Worm (Caenorhabditis elegans) whole organism, late embryonic: ENCODE measurements around the gene nhr-17.
A peak's percentile ranks its signal among the peaks of the same experiment; 100 is the strongest.

Source experiments
- C38D4.7 ChIP-seq: fragments of 200-800 bp; sonication (Bioruptor generic); optimal IDR thresholded peaks from 2 replicates; lab custom pipeline; 2018; ENCODE audit warnings: mild to moderate bottlenecking, missing genetic modification characterization, moderate library complexity, missing compliant biosample characterization
- F13H6.1 ChIP-seq: sonication (generic microtip); optimal IDR thresholded peaks from 2 replicates; lab custom pipeline; 2016; ENCODE audit warnings: missing genetic modification characterization, missing compliant biosample characterization
- K09A11.1 ChIP-seq: sonication (generic microtip); optimal IDR thresholded peaks from 2 replicates; lab custom pipeline; 2017; ENCODE audit warnings: antibody characterized with exemption, mild to moderate bottlenecking, missing genetic modification characterization, missing compliant biosample characterization; ENCODE audit not compliant: insufficient read depth
- T23F11.4 ChIP-seq: fragments of 200-800 bp; sonication (Bioruptor generic); optimal IDR thresholded peaks from 2 replicates; lab custom pipeline; 2018; ENCODE audit warnings: mild to moderate bottlenecking, missing genetic modification characterization, missing compliant biosample characterization
- Y22D7AL.16 ChIP-seq: sonication (generic microtip); optimal IDR thresholded peaks from 2 replicates; lab custom pipeline; 2016; ENCODE audit warnings: missing genetic modification characterization, missing compliant biosample characterization
- ahr-1 ChIP-seq: sonication (generic microtip); optimal IDR thresholded peaks from 2 replicates; lab custom pipeline; 2016; ENCODE audit warnings: missing genetic modification characterization, missing compliant biosample characterization
- ama-1 ChIP-seq: fragments of 150-350 bp; optimal IDR thresholded peaks from 2 replicates; lab custom pipeline; 2014
- ceh-14 ChIP-seq: sonication (generic microtip); optimal IDR thresholded peaks from 2 replicates; lab custom pipeline; 2016; ENCODE audit warnings: missing genotype, missing genetic modification characterization, missing compliant biosample characterization
- ceh-19 ChIP-seq: fragments of 200-800 bp; sonication (Bioruptor generic); optimal IDR thresholded peaks from 2 replicates; lab custom pipeline; 2018; ENCODE audit warnings: mild to moderate bottlenecking, missing genetic modification characterization, missing compliant biosample characterization
- ceh-2 ChIP-seq: sonication (generic microtip); optimal IDR thresholded peaks from 2 replicates; lab custom pipeline; 2016; ENCODE audit warnings: missing genotype, missing genetic modification characterization, missing compliant biosample characterization
- ceh-24 ChIP-seq: sonication (generic microtip); optimal IDR thresholded peaks from 2 replicates; lab custom pipeline; 2016; ENCODE audit warnings: mild to moderate bottlenecking, missing genetic modification characterization, missing compliant biosample characterization
- ceh-31 ChIP-seq: sonication (generic microtip); optimal IDR thresholded peaks from 2 replicates; lab custom pipeline; 2016; ENCODE audit warnings: missing genetic modification characterization, missing compliant biosample characterization
- ceh-34 ChIP-seq: sonication (generic microtip); optimal IDR thresholded peaks from 2 replicates; lab custom pipeline; 2016; ENCODE audit warnings: mild to moderate bottlenecking, missing genetic modification characterization, missing compliant biosample characterization
- ceh-45 ChIP-seq: fragments of 200-800 bp; sonication (Bioruptor generic); IDR thresholded peaks from 2 replicates; pipeline ENCODE4 v1.3.6; 2022; ENCODE audit warnings: missing genetic modification reagents, missing genetic modification characterization, missing compliant biosample characterization
- ceh-48 ChIP-seq: sonication (generic microtip); optimal IDR thresholded peaks from 2 replicates; lab custom pipeline; 2016; ENCODE audit warnings: missing genetic modification characterization, inconsistent platforms, missing compliant biosample characterization
- ceh-6 ChIP-seq: fragments of 200-800 bp; sonication (Bioruptor generic); optimal IDR thresholded peaks from 2 replicates; lab custom pipeline; 2018; ENCODE audit warnings: mild to moderate bottlenecking, missing genetic modification characterization, missing compliant biosample characterization
- ceh-9 ChIP-seq: sonication (generic microtip); optimal IDR thresholded peaks from 2 replicates; lab custom pipeline; 2016; ENCODE audit warnings: mild to moderate bottlenecking, missing genetic modification characterization, inconsistent platforms, missing compliant biosample characterization
- che-1 ChIP-seq: sonication (generic microtip); optimal IDR thresholded peaks from 2 replicates; lab custom pipeline; 2016; ENCODE audit warnings: mild to moderate bottlenecking, missing genetic modification characterization, missing compliant biosample characterization
- dmd-4 ChIP-seq: sonication (generic microtip); optimal IDR thresholded peaks from 2 replicates; lab custom pipeline; 2016; ENCODE audit warnings: borderline replicate concordance, missing genetic modification characterization, missing compliant biosample characterization
- dve-1 ChIP-seq: sonication (generic microtip); optimal IDR thresholded peaks from 2 replicates; lab custom pipeline; 2017; ENCODE audit warnings: antibody characterized with exemption, mild to moderate bottlenecking, missing genetic modification characterization, missing compliant biosample characterization
- elt-2 ChIP-seq: sonication (generic microtip); optimal IDR thresholded peaks from 2 replicates; lab custom pipeline; 2016; ENCODE audit warnings: missing genetic modification reagents, missing genetic modification characterization, missing compliant biosample characterization
- ets-4 ChIP-seq: sonication (generic microtip); optimal IDR thresholded peaks from 2 replicates; lab custom pipeline; 2016; ENCODE audit warnings: missing genetic modification characterization, missing compliant biosample characterization
- fkh-10 ChIP-seq: fragments of 150-350 bp; optimal IDR thresholded peaks from 2 replicates; lab custom pipeline; 2014; ENCODE audit warnings: missing biosample characterization, missing genetic modification reagents, missing genetic modification characterization
- hlh-13 ChIP-seq: fragments of 200-800 bp; sonication (Bioruptor generic); optimal IDR thresholded peaks from 2 replicates; lab custom pipeline; 2018; ENCODE audit warnings: mild to moderate bottlenecking, missing genetic modification characterization, missing compliant biosample characterization
- hlh-30 ChIP-seq: sonication (generic microtip); optimal IDR thresholded peaks from 2 replicates; lab custom pipeline; 2017; ENCODE audit warnings: antibody characterized with exemption, missing genetic modification characterization, missing compliant biosample characterization; ENCODE audit not compliant: insufficient read depth
- hlh-6 ChIP-seq: sonication (generic microtip); optimal IDR thresholded peaks from 2 replicates; lab custom pipeline; 2016; ENCODE audit warnings: missing genotype, missing genetic modification characterization, missing compliant biosample characterization
- hlh-8 ChIP-seq: sonication (generic microtip); optimal IDR thresholded peaks from 2 replicates; lab custom pipeline; 2016; ENCODE audit warnings: missing genotype, missing genetic modification characterization, missing compliant biosample characterization
- lin-11 ChIP-seq: fragments of 200-800 bp; sonication (Bioruptor generic); optimal IDR thresholded peaks from 2 replicates; lab custom pipeline; 2018; ENCODE audit warnings: mild to moderate bottlenecking, missing genetic modification characterization, missing compliant biosample characterization
- madf-2 ChIP-seq: sonication (generic microtip); optimal IDR thresholded peaks from 2 replicates; lab custom pipeline; 2017; ENCODE audit warnings: missing genetic modification characterization, missing compliant biosample characterization
- nfya-1 ChIP-seq: sonication (generic microtip); optimal IDR thresholded peaks from 2 replicates; lab custom pipeline; 2017; ENCODE audit warnings: missing genetic modification characterization, mild to moderate bottlenecking, missing compliant biosample characterization, antibody characterized with exemption, moderate library complexity
- nhr-11 ChIP-seq: fragments of 150-350 bp; optimal IDR thresholded peaks from 2 replicates; lab custom pipeline; 2014; ENCODE audit warnings: missing biosample characterization, missing genetic modification characterization
- npax-4 ChIP-seq: sonication (generic microtip); optimal IDR thresholded peaks from 2 replicates; lab custom pipeline; 2016; ENCODE audit warnings: missing genetic modification characterization, missing compliant biosample characterization
- odd-2 ChIP-seq: sonication (generic microtip); optimal IDR thresholded peaks from 2 replicates; lab custom pipeline; 2017; ENCODE audit warnings: antibody characterized with exemption, mild to moderate bottlenecking, missing genetic modification characterization, missing compliant biosample characterization
- pag-3 ChIP-seq: sonication (generic microtip); optimal IDR thresholded peaks from 2 replicates; lab custom pipeline; 2016; ENCODE audit warnings: missing compliant biosample characterization, missing genetic modification characterization, borderline replicate concordance
- pax-1 ChIP-seq: fragments of 150-350 bp; optimal IDR thresholded peaks from 2 replicates; lab custom pipeline; 2014; ENCODE audit warnings: missing biosample characterization, missing genetic modification characterization
- sox-2 ChIP-seq: fragments of 200-800 bp; sonication (Bioruptor generic); IDR thresholded peaks from 2 replicates; pipeline ENCODE4 v1.3.6; 2022; ENCODE audit warnings: missing genetic modification reagents, missing genetic modification characterization, missing compliant biosample characterization
- sox-4 ChIP-seq: sonication (generic microtip); optimal IDR thresholded peaks from 2 replicates; lab custom pipeline; 2017; ENCODE audit warnings: mild to moderate bottlenecking, missing genetic modification characterization, inconsistent platforms, missing compliant biosample characterization
- tbx-2 ChIP-seq: sonication (generic microtip); optimal IDR thresholded peaks from 2 replicates; lab custom pipeline; 2016; ENCODE audit warnings: missing genetic modification characterization, missing compliant biosample characterization
- tbx-7 ChIP-seq: sonication (generic microtip); optimal IDR thresholded peaks from 2 replicates; lab custom pipeline; 2016; ENCODE audit warnings: missing genotype, missing genetic modification characterization, missing compliant biosample characterization
- ttx-3 ChIP-seq: sonication (generic microtip); optimal IDR thresholded peaks from 2 replicates; lab custom pipeline; 2016; ENCODE audit warnings: missing genetic modification reagents, missing genetic modification characterization, missing compliant biosample characterization
- unc-3 ChIP-seq, 2 experiments: fragments of 200-800 bp in 1 of 2; sonication (Bioruptor generic) in 1 of 2; sonication (generic microtip) in 1 of 2; conservative IDR thresholded peaks in 1 of 2; optimal IDR thresholded peaks in 1 of 2; 2 replicates each; pipeline versions ENCODE4 v1.3.6 to Lab custom; 2016 to 2022; ENCODE audit warnings: missing compliant biosample characterization in 2 of 2, missing genetic modification characterization in 2 of 2, missing genetic modification reagents in 1 of 2
- unc-42 ChIP-seq: sonication (generic microtip); optimal IDR thresholded peaks from 2 replicates; lab custom pipeline; 2016; ENCODE audit warnings: missing genotype, missing genetic modification characterization, missing compliant biosample characterization
- zip-5 ChIP-seq: sonication (generic microtip); optimal IDR thresholded peaks from 2 replicates; lab custom pipeline; 2016; ENCODE audit warnings: missing genetic modification characterization, missing compliant biosample characterization
- ztf-16 ChIP-seq: sonication (generic microtip); optimal IDR thresholded peaks from 2 replicates; lab custom pipeline; 2017; ENCODE audit warnings: missing genetic modification characterization, missing compliant biosample characterization

nhr-17 gene

ce11 chrX:12688632-12689031 is 21.0 kb upstream of the nhr-17 start:
- TF ChIP-seq T23F11.4 (GFP tag; lab: Kevin White, UChicago) (no peak), fkh-10 (GFP tag; lab: Kevin White, UChicago) (no peak), ztf-16 (no peak), nhr-11 (tag; lab: Kevin White, UChicago) (no peak), tbx-7 (tag; lab: Kevin White, UChicago) (no peak), lin-11 (tag; lab: Kevin White, UChicago) (no peak), Y22D7AL.16 (tag; lab: Kevin White, UChicago) (no peak), ceh-48 (tag; lab: Kevin White, UChicago) (peak; percentile 23), ceh-34 (tag; lab: Kevin White, UChicago) (no peak), zip-5 (no peak), pax-1 (tag; lab: Kevin White, UChicago) (no peak), ceh-6 (no peak), nfya-1 (tag; lab: Kevin White, UChicago) (peak; percentile 36), dve-1 (tag; lab: Kevin White, UChicago) (no peak), hlh-6 (tag; lab: Kevin White, UChicago) (no peak), hlh-30 (tag; lab: Kevin White, UChicago) (no peak), elt-2 (tag; lab: Kevin White, UChicago) (no peak), C38D4.7 (GFP tag; lab: Kevin White, UChicago) (no peak), ttx-3 (tag; lab: Kevin White, UChicago) (peak; percentile 37), ceh-19 (GFP tag; lab: Kevin White, UChicago) (peak; percentile 46), ceh-2 (no peak), odd-2 (no peak), sox-4 (tag; lab: Kevin White, UChicago) (no peak), ahr-1 (tag; lab: Kevin White, UChicago) (no peak), tbx-2 (tag; lab: Kevin White, UChicago) (no peak), pag-3 (tag; lab: Kevin White, UChicago) (no peak), che-1 (tag; lab: Kevin White, UChicago) (no peak), dmd-4 (no peak), hlh-8 (no peak), F13H6.1 (tag; lab: Kevin White, UChicago) (no peak), ets-4 (tag; lab: Kevin White, UChicago) (no peak), sox-2 (GFP tag; lab: Robert Waterston, UW) (peak; percentile 57), ceh-45 (GFP tag; lab: Robert Waterston, UW) (no peak), unc-3 (GFP tag; conservative IDR thresholded peaks at IDR 0.05; lab: Robert Waterston, UW) (no peak), unc-3 (tag; optimal IDR thresholded peaks at IDR 0.05; lab: Kevin White, UChicago) (no peak), ceh-14 (tag; lab: Kevin White, UChicago) (no peak), ama-1 (lab: Kevin White, UChicago) (no peak), npax-4 (tag; lab: Kevin White, UChicago) (no peak), K09A11.1 (tag; lab: Kevin White, UChicago) (no peak), ceh-24 (tag; lab: Kevin White, UChicago) (no peak), madf-2 (tag; lab: Kevin White, UChicago) (no peak), hlh-13 (GFP tag; lab: Kevin White, UChicago) (no peak), ceh-31 (tag; lab: Kevin White, UChicago) (peak; percentile 50), unc-42 (tag; lab: Kevin White, UChicago) (peak; percentile 72), ceh-9 (tag; lab: Kevin White, UChicago) (no peak)
